Worm (Caenorhabditis elegans) whole organism, L3 larva: ENCODE results near the gene mlcd-1.

Experiments used
- ceh-28 ChIP-seq: fragments of 150-350 bp; optimal IDR thresholded peaks from 2 replicates; lab custom pipeline; 2014; ENCODE audit warnings: missing biosample characterization, missing genetic modification reagents, missing genetic modification characterization
- jun-1 ChIP-seq: fragments of 150-350 bp; optimal IDR thresholded peaks from 2 replicates; lab custom pipeline; 2014; ENCODE audit warnings: missing biosample characterization, missing genetic modification reagents, missing genetic modification characterization
- nfya-1 ChIP-seq: sonication (generic microtip); optimal IDR thresholded peaks from 2 replicates; lab custom pipeline; 2017; ENCODE audit warnings: missing genetic modification characterization, mild to moderate bottlenecking, missing compliant biosample characterization, antibody characterized with exemption, moderate library complexity; ENCODE audit not compliant: insufficient read depth
- nhr-77 ChIP-seq: fragments of 150-350 bp; optimal IDR thresholded peaks from 2 replicates; lab custom pipeline; 2014; ENCODE audit warnings: missing biosample characterization, missing genetic modification characterization
- pha-4 ChIP-seq: fragments of 150-350 bp; optimal IDR thresholded peaks from 2 replicates; lab custom pipeline; 2014; ENCODE audit warnings: missing biosample characterization, missing genetic modification reagents, missing genetic modification characterization
- skn-1 ChIP-seq: fragments of 150-350 bp; optimal IDR thresholded peaks from 2 replicates; lab custom pipeline; 2014; ENCODE audit warnings: missing biosample characterization, missing genetic modification characterization
- tbx-2 ChIP-seq: sonication (generic microtip); optimal IDR thresholded peaks from 2 replicates; lab custom pipeline; 2016; ENCODE audit warnings: mild to moderate bottlenecking, missing genetic modification characterization, missing compliant biosample characterization
- zag-1 ChIP-seq: fragments of 150-350 bp; optimal IDR thresholded peaks from 2 replicates; lab custom pipeline; 2014; ENCODE audit warnings: missing biosample characterization, missing genetic modification characterization

DNA sequence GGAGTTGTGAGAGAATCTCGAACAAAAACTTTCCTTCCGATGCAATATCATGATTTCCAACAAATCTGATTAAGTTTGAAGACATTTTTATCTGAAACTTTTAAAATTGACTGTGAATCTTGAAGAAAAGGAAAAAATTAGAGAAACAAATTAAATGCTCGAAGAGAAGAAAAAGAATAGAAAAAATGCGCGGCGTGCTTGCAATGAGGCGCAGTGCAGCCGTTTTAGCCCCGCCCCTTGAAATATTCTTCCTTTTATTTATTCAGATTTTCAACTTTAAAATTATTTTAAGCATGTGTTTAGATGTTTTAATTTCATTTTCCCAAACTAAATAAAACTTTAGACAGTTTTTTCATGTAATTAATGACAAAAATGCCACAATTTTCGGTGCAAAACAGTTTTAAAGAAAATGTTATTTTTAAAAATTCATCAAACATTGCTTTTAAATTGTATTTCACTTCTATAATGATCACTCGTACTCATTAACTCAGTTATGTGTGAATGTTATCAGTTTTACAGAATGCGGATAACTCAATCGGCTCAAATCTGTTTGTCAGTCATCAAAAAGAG, 25.5 kb downstream of the mlcd-1 start, which contains the start of the genes mrps-34 and cisd-3.1:
- TF ChIP-seq jun-1: no peak
- TF ChIP-seq pha-4 (tag; lab: Kevin White, UChicago): peak; percentile 42
- TF ChIP-seq nfya-1 (tag; lab: Kevin White, UChicago): peak; percentile 46
- TF ChIP-seq zag-1: no peak
- TF ChIP-seq nhr-77 (tag; lab: Kevin White, UChicago): no peak
- no peak for TF ChIP-seq ceh-28
- no peak for TF ChIP-seq tbx-2
- TF ChIP-seq skn-1 (tag; lab: Kevin White, UChicago): no peak
